Fruit fly (Drosophila melanogaster): ENCODE data around the gene CG13398.

Gene CG13398

dm6 chr2L:8362273-8362954, 52.6 kb downstream of the CG13398 start, which contains the start of gene CG7627 (continued):
- TF ChIP-seq gem (tag; optimal IDR thresholded peaks at IDR 0.05) (peak; percentile 83), en (GFP tag; optimal IDR thresholded peaks at IDR 0.05) (no peak), Dll (GFP tag; IDR thresholded peaks at IDR 0.05; ENCODE audit: partially characterized antibody) (no peak), CG15073 (GFP tag; optimal IDR thresholded peaks at IDR 0.05) (peak; percentile 15), CG31388 (GFP tag; optimal IDR thresholded peaks at IDR 0.05) (no peak), wor (GFP tag; IDR thresholded peaks at IDR 0.05) (peak; percentile 47), Myb (GFP tag; optimal IDR thresholded peaks at IDR 0.05) (peak; percentile 65), CG17568 (GFP tag; optimal IDR thresholded peaks at IDR 0.05) (peak; percentile 45), sisA (GFP tag; IDR thresholded peaks at IDR 0.05) (peak; percentile 79), ac (GFP tag; optimal IDR thresholded peaks at IDR 0.05) (no peak), hbn (GFP tag; IDR thresholded peaks at IDR 0.05; ENCODE audit: partially characterized antibody) (no peak), CG9932 (GFP tag; IDR thresholded peaks at IDR 0.05) (peak; percentile 83), Dref (GFP tag; IDR thresholded peaks at IDR 0.05) (peak; percentile 27), br (optimal IDR thresholded peaks at IDR 0.05) (no peak), CG7786 (GFP tag; optimal IDR thresholded peaks at IDR 0.05) (peak; percentile 87), zfh1 (GFP tag; IDR thresholded peaks at IDR 0.05) (peak; percentile 82), mld (GFP tag; IDR thresholded peaks at IDR 0.05; ENCODE audit: partially characterized antibody) (no peak), mam (GFP tag; optimal IDR thresholded peaks at IDR 0.05) (peak; percentile 84), CG32767 (GFP tag; IDR thresholded peaks at IDR 0.05) (peak; percentile 64; the same call in 1 of the 2 replicates), CG1647 (GFP tag; optimal IDR thresholded peaks at IDR 0.05) (peak; percentile 46), fu2 (GFP tag; optimal IDR thresholded peaks at IDR 0.05) (peak; percentile 77), CG7745 (tag; optimal IDR thresholded peaks at IDR 0.05) (no peak), CG13123 (GFP tag; optimal IDR thresholded peaks at IDR 0.05) (no peak), Hr78 (GFP tag; optimal IDR thresholded peaks at IDR 0.05) (peak in 1 of 2 experiments; percentile 15), Sry-δ (GFP tag; optimal IDR thresholded peaks at IDR 0.05) (peak; percentile 48), ab (GFP tag; optimal IDR thresholded peaks at IDR 0.05) (peak; percentile 72), CG16815 (GFP tag; optimal IDR thresholded peaks at IDR 0.05) (peak; percentile 76), ase (GFP tag; IDR thresholded peaks at IDR 0.05) (peak; percentile 64; the same call in 2 of the 3 replicates), CrebB (tag; optimal IDR thresholded peaks at IDR 0.05) (peak; percentile 64), unc-4 (GFP tag; IDR thresholded peaks at IDR 0.05; ENCODE audit: partially characterized antibody) (no peak), bcd (GFP tag; optimal IDR thresholded peaks at IDR 0.05) (peak; percentile 72), B-H1 (GFP tag; IDR thresholded peaks at IDR 0.05) (no peak), BtbVII (GFP tag; optimal IDR thresholded peaks at IDR 0.05) (peak; percentile 82), CG7839 (tag; optimal IDR thresholded peaks at IDR 0.05) (peak; percentile 80), pzg (GFP tag; optimal IDR thresholded peaks at IDR 0.05) (peak; percentile 9), CG17328 (GFP tag; IDR thresholded peaks at IDR 0.05) (peak; percentile 80), D (optimal IDR thresholded peaks at IDR 0.05) (no peak), D (GFP tag; optimal IDR thresholded peaks at IDR 0.05) (peak; percentile 51), gsb-n (tag; optimal IDR thresholded peaks at IDR 0.05) (peak; percentile 19), CG3838 (GFP tag; optimal IDR thresholded peaks at IDR 0.05) (no peak), ind (GFP tag; optimal IDR thresholded peaks at IDR 0.05) (peak; percentile 78), cad (GFP tag; optimal IDR thresholded peaks at IDR 0.05) (no peak), grau (tag; optimal IDR thresholded peaks at IDR 0.05) (peak; percentile 98), lmd (GFP tag; IDR thresholded peaks at IDR 0.05) (peak; percentile 85), ERR (GFP tag; optimal IDR thresholded peaks at IDR 0.05) (peak; percentile 63), Dip2 (GFP tag; IDR thresholded peaks at IDR 0.05) (no peak; the same call in 1 of the 2 replicates), pros (GFP tag; optimal IDR thresholded peaks at IDR 0.05) (no peak), CG6272 (GFP tag; IDR thresholded peaks at IDR 0.05) (peak; percentile 58), CG8281 (tag; optimal IDR thresholded peaks at IDR 0.05) (peak; percentile 50), nerfin-2 (GFP tag; IDR thresholded peaks at IDR 0.05; ENCODE audit: partially characterized antibody) (no peak), CG13296 (GFP tag; optimal IDR thresholded peaks at IDR 0.05) (peak; percentile 67)

All from whole organism, embryonic.